Fruit fly (Drosophila melanogaster) whole organism, adult: ENCODE results near the gene ida.

Source experiments
- CG11617 ChIP-seq: fragments of 200-800 bp; sonication (Bioruptor generic); optimal IDR thresholded peaks from 2 replicates; lab custom pipeline; 2017; ENCODE audit warnings: mild to moderate bottlenecking, missing biosample characterization, missing genetic modification reagents, missing genetic modification characterization
- CG12768 ChIP-seq: fragments of 200-800 bp; sonication (Bioruptor generic); optimal IDR thresholded peaks from 2 replicates; lab custom pipeline; 2017; ENCODE audit warnings: missing biosample characterization, missing genetic modification characterization, mild to moderate bottlenecking, moderate library complexity, missing genetic modification reagents
- CG14711 ChIP-seq: fragments of 200-800 bp; sonication (Bioruptor generic); optimal IDR thresholded peaks from 2 replicates; lab custom pipeline; 2018; ENCODE audit warnings: missing biosample characterization, mild to moderate bottlenecking, missing genetic modification characterization, moderate library complexity
- CG1620 ChIP-seq: fragments of 200-800 bp; sonication (Bioruptor generic); optimal IDR thresholded peaks from 2 replicates; lab custom pipeline; 2016; ENCODE audit warnings: missing biosample characterization, missing genetic modification characterization
- CG33017 ChIP-seq: fragments of 200-800 bp; sonication (Bioruptor generic); optimal IDR thresholded peaks from 2 replicates; lab custom pipeline; 2018; ENCODE audit warnings: missing biosample characterization, mild to moderate bottlenecking, missing genetic modification characterization, moderate library complexity
- CG5204 ChIP-seq: fragments of 200-800 bp; sonication (Bioruptor generic); optimal IDR thresholded peaks from 2 replicates; lab custom pipeline; 2016; ENCODE audit warnings: missing biosample characterization, missing genetic modification characterization
- CG7045 ChIP-seq: fragments of 200-800 bp; sonication (Bioruptor generic); optimal IDR thresholded peaks from 2 replicates; lab custom pipeline; 2017; ENCODE audit warnings: missing biosample characterization, mild to moderate bottlenecking, missing genetic modification characterization
- CG7101 ChIP-seq: fragments of 200-800 bp; sonication (Bioruptor generic); optimal IDR thresholded peaks from 2 replicates; lab custom pipeline; 2018; ENCODE audit warnings: missing biosample characterization, mild to moderate bottlenecking, missing genetic modification characterization, moderate library complexity
- Clk ChIP-seq: fragments of 200-800 bp; sonication (Bioruptor generic); optimal IDR thresholded peaks from 2 replicates; lab custom pipeline; 2017; ENCODE audit warnings: missing biosample characterization, missing genetic modification characterization
- Crg-1 ChIP-seq: fragments of 200-800 bp; sonication (Bioruptor generic); optimal IDR thresholded peaks from 2 replicates; lab custom pipeline; 2016; ENCODE audit warnings: missing biosample characterization, missing genetic modification characterization
- Hr96 ChIP-seq: fragments of 200-800 bp; sonication (Bioruptor generic); optimal IDR thresholded peaks from 2 replicates; lab custom pipeline; 2016; ENCODE audit warnings: missing biosample characterization, missing genetic modification characterization
- Mnt ChIP-seq: fragments of 200-800 bp; sonication (Bioruptor generic); optimal IDR thresholded peaks from 2 replicates; lab custom pipeline; 2016; ENCODE audit warnings: missing biosample characterization, mild to moderate bottlenecking, missing genetic modification characterization
- bab1 ChIP-seq: fragments of 200-800 bp; sonication (Bioruptor generic); optimal IDR thresholded peaks from 3 replicates; lab custom pipeline; 2019; ENCODE audit warnings: missing biosample characterization, mild to moderate bottlenecking, missing genetic modification characterization, moderate library complexity
- cic ChIP-seq: fragments of 200-800 bp; sonication (Bioruptor generic); optimal IDR thresholded peaks from 2 replicates; lab custom pipeline; 2017; ENCODE audit warnings: missing biosample characterization, mild to moderate bottlenecking, missing genetic modification characterization, moderate library complexity
- cnc ChIP-seq, 2 experiments: fragments of >200 bp; optimal IDR thresholded peaks; 2 replicates each; lab custom pipeline; 2017
- kay ChIP-seq: fragments of 200-800 bp; sonication (Bioruptor generic); peaks from one replicate; lab custom pipeline; 2016; ENCODE audit warnings: missing biosample characterization, missing genetic modification characterization, borderline replicate concordance
- ovo ChIP-seq: fragments of 200-800 bp; sonication (Bioruptor generic); optimal IDR thresholded peaks from 2 replicates; lab custom pipeline; 2016; ENCODE audit warnings: missing biosample characterization, missing genetic modification characterization
- pad ChIP-seq: fragments of 200-800 bp; sonication (Bioruptor generic); optimal IDR thresholded peaks from 3 replicates; lab custom pipeline; 2017; ENCODE audit warnings: missing biosample characterization, missing genetic modification characterization, mild to moderate bottlenecking, moderate library complexity, missing genetic modification reagents
- tj ChIP-seq: fragments of 200-800 bp; sonication (Bioruptor generic); optimal IDR thresholded peaks from 3 replicates; lab custom pipeline; 2017; ENCODE audit warnings: missing biosample characterization, mild to moderate bottlenecking, missing genetic modification characterization, moderate library complexity
- toe ChIP-seq: fragments of 200-800 bp; sonication (Bioruptor generic); optimal IDR thresholded peaks from 2 replicates; lab custom pipeline; 2016; ENCODE audit warnings: missing biosample characterization, missing genetic modification characterization

The ida gene

DNA sequence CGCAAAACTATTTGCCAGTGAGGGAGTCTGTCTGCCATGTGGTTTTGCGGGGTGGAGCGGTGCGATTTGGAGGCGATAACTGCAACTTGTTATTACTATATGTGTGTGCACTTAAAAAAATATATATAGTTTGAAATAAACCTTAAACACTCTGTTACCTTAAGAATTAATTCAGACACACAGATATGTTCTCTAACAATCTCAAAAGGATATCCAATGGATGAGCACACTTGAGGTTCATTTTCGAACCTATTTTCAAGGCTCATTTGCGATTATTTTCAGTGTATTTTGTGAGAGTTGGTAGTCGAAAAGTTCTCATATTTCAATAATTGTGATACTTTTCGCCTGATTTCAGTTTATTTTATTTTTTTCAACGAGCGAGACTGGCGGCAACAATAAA lies 23.1 kb upstream of the ida start:
- TF ChIP-seq CG11617 (GFP tag; lab: Kevin White, UChicago), result no peak
- no peak for TF ChIP-seq Mnt (GFP tag; lab: Kevin White, UChicago)
- no peak for TF ChIP-seq ovo (GFP tag; lab: Kevin White, UChicago)
- TF ChIP-seq cic, result no peak
- no peak for TF ChIP-seq tj (GFP tag; lab: Kevin White, UChicago)
- no peak for TF ChIP-seq CG7045 (GFP tag; lab: Kevin White, UChicago)
- TF ChIP-seq CG14711 (tag; lab: Kevin White, UChicago), result no peak
- no peak for TF ChIP-seq Clk (GFP tag; lab: Kevin White, UChicago)
- TF ChIP-seq CG12768 (GFP tag; lab: Kevin White, UChicago), result no peak
- TF ChIP-seq Hr96 (GFP tag; lab: Kevin White, UChicago), result no peak
- no peak for TF ChIP-seq kay (GFP tag; lab: Kevin White, UChicago)
- no peak for TF ChIP-seq CG1620 (GFP tag; lab: Kevin White, UChicago)
- TF ChIP-seq CG7101 (tag; lab: Kevin White, UChicago), result no peak
- no peak for TF ChIP-seq cnc (optimal IDR thresholded peaks at IDR 0.05; lab: Kevin White, UChicago)
- no peak for TF ChIP-seq pad
- no peak for TF ChIP-seq CG5204
- no peak for TF ChIP-seq Crg-1 (GFP tag; lab: Kevin White, UChicago)
- TF ChIP-seq CG33017 (tag; lab: Kevin White, UChicago), result no peak
- TF ChIP-seq bab1 (GFP tag; lab: Kevin White, UChicago), result no peak

DNA sequence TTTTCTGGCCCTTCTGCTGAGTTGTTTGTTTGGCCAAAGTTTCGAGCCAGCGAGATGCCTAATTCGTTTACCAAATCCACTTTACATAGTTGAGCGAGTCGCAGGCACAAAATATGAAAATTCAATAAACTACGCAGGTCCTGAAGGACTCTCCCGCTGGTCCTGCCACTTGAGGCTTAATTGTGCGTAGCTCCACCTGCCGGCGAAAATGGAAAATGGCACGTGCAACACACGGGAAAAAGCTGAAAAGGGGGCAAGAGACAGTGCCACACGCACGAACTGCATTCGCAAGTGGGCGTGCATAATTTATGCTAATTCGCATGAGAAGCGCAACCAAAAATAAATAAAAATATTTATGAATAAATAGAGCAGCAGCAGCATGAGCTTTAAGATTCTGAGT lies 19.2 kb upstream of the ida start:
- TF ChIP-seq Mnt (GFP tag; lab: Kevin White, UChicago), result no peak
- TF ChIP-seq CG14711 (tag; lab: Kevin White, UChicago), result no peak
- TF ChIP-seq CG33017 (tag; lab: Kevin White, UChicago), result no peak
- TF ChIP-seq Crg-1 (GFP tag; lab: Kevin White, UChicago), result no peak
- no peak for TF ChIP-seq CG12768 (GFP tag; lab: Kevin White, UChicago)
- no peak for TF ChIP-seq cnc (optimal IDR thresholded peaks at IDR 0.05; lab: Kevin White, UChicago)
- TF ChIP-seq pad, result no peak
- no peak for TF ChIP-seq CG7045 (GFP tag; lab: Kevin White, UChicago)
- TF ChIP-seq CG11617 (GFP tag; lab: Kevin White, UChicago), result no peak
- TF ChIP-seq cic, result no peak
- no peak for TF ChIP-seq bab1 (GFP tag; lab: Kevin White, UChicago)
- no peak for TF ChIP-seq CG5204
- TF ChIP-seq ovo (GFP tag; lab: Kevin White, UChicago), result no peak
- no peak for TF ChIP-seq CG7101 (tag; lab: Kevin White, UChicago)
- TF ChIP-seq toe, result no peak
- no peak for TF ChIP-seq CG1620 (GFP tag; lab: Kevin White, UChicago)
- no peak for TF ChIP-seq Hr96 (GFP tag; lab: Kevin White, UChicago)

DNA sequence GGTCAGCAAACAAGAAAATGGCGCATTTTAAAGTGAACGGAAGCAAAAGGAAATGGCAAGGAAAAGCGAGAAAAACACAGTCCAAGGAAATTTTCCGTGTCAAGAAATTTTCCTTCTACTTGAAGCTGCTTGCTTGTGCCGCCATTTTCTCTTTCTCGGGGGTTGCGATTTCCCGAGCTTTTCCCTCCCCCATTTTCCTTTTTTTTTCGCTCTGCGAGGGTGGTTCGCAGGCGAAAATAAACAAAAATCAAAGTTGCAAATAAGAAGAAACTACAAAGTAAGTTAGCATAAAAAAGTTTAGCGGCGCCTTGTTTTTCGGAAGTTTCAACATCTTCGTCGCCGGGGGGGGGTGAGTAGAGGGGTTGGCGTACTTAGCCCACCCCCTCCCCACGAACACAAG lies 17.8 kb upstream of the ida start:
- TF ChIP-seq CG33017 (tag; lab: Kevin White, UChicago) (no peak), cic (no peak), CG7101 (tag; lab: Kevin White, UChicago) (no peak), CG1620 (GFP tag; lab: Kevin White, UChicago) (no peak), Mnt (GFP tag; lab: Kevin White, UChicago) (no peak), CG12768 (GFP tag; lab: Kevin White, UChicago) (no peak), cnc (optimal IDR thresholded peaks at IDR 0.05; lab: Kevin White, UChicago) (no peak), tj (GFP tag; lab: Kevin White, UChicago) (no peak), toe (no peak), Hr96 (GFP tag; lab: Kevin White, UChicago) (no peak), ovo (GFP tag; lab: Kevin White, UChicago) (no peak), CG11617 (GFP tag; lab: Kevin White, UChicago) (no peak), Crg-1 (GFP tag; lab: Kevin White, UChicago) (no peak), CG5204 (no peak), bab1 (GFP tag; lab: Kevin White, UChicago) (no peak)

DNA sequence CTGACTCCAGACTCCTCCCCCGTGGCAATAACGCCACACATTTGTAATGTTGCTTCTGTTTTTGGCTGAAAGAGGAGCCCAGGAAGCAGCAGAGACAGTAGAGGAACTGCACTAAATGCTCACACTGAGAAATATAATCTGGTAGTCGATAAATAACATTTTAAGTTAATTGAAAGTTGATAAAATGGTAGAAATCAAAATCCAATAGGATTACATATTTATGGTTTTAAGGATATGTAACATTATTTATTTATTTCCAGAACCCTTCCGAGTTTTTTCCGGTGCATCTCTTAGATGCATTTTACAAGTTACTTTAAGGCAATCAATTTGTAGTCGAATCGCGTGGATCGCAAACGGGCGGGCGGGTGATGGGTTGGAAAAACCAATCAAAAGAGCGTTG lies 14.3 kb upstream of the ida start:
- no peak for TF ChIP-seq cnc (optimal IDR thresholded peaks at IDR 0.05; lab: Kevin White, UChicago)
- TF ChIP-seq Mnt (GFP tag; lab: Kevin White, UChicago), result no peak
- no peak for TF ChIP-seq cic
- TF ChIP-seq ovo (GFP tag; lab: Kevin White, UChicago), result no peak
- TF ChIP-seq CG12768 (GFP tag; lab: Kevin White, UChicago), result no peak
- no peak for TF ChIP-seq CG1620 (GFP tag; lab: Kevin White, UChicago)
- no peak for TF ChIP-seq CG5204
- TF ChIP-seq toe, result no peak
- no peak for TF ChIP-seq kay (GFP tag; lab: Kevin White, UChicago)
- no peak for TF ChIP-seq CG11617 (GFP tag; lab: Kevin White, UChicago)
- no peak for TF ChIP-seq CG14711 (tag; lab: Kevin White, UChicago)
- no peak for TF ChIP-seq Crg-1 (GFP tag; lab: Kevin White, UChicago)
- no peak for TF ChIP-seq tj (GFP tag; lab: Kevin White, UChicago)

DNA sequence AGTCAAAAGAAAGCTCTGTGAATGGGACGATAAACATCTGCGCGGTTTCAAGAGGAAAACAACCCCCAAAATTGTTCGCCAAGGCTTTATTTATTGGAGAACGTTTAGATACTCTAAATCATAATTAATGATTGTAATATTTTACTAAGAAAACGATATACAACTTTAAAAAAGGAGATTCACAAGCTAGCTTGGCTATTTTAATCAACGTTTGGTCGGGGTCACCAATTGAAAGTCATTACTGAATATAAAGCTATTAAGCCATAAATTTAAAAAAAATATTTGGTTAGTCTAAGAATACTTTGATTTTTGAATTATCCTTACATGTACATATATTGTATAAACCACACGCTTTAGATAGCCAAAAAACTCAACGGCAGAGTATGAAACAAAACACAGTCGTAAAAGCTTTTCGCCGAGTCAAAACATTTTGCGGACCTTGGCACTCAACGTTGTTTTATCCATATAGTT lies 13.0 kb upstream of the ida start, which contains the start of gene Fie:
TSS of gene Fie (plus strand) at position 421 of the 471 bp plus-strand sequence.
- no peak for TF ChIP-seq CG12768 (GFP tag; lab: Kevin White, UChicago)
- TF ChIP-seq kay (GFP tag; lab: Kevin White, UChicago), result peak; percentile 47
- no peak for TF ChIP-seq bab1 (GFP tag; lab: Kevin White, UChicago)
- TF ChIP-seq ovo (GFP tag; lab: Kevin White, UChicago), result no peak
- TF ChIP-seq CG1620 (GFP tag; lab: Kevin White, UChicago), result no peak
- no peak for TF ChIP-seq Mnt (GFP tag; lab: Kevin White, UChicago)
- TF ChIP-seq CG5204, result peak; percentile 58
- TF ChIP-seq Clk (GFP tag; lab: Kevin White, UChicago), result no peak
- TF ChIP-seq CG7101 (tag; lab: Kevin White, UChicago), result no peak
- no peak for TF ChIP-seq CG14711 (tag; lab: Kevin White, UChicago)
- no peak for TF ChIP-seq CG7045 (GFP tag; lab: Kevin White, UChicago)
- TF ChIP-seq cnc (optimal IDR thresholded peaks at IDR 0.05; lab: Kevin White, UChicago), result no peak
- peak; percentile 2 for TF ChIP-seq cic
- TF ChIP-seq CG33017 (tag; lab: Kevin White, UChicago), result peak; percentile 63
- no peak for TF ChIP-seq pad
- peak; percentile 4 for TF ChIP-seq CG11617 (GFP tag; lab: Kevin White, UChicago)
- TF ChIP-seq tj (GFP tag; lab: Kevin White, UChicago), result no peak
- TF ChIP-seq Hr96 (GFP tag; lab: Kevin White, UChicago), result no peak
- TF ChIP-seq Crg-1 (GFP tag; lab: Kevin White, UChicago), result no peak
- TF ChIP-seq toe, result peak; percentile 32
